Worm (Caenorhabditis elegans): ENCODE results near the gene dach-1.

ce11 chrV:3970410-3970809, 20.6 kb downstream of the dach-1 start, which contains the start of gene cyp-34A9:
- TF ChIP-seq elt-1 (tag; optimal IDR thresholded peaks at IDR 0.05) (no peak), aly-2 (tag; optimal IDR thresholded peaks at IDR 0.05) (no peak), lin-39 (tag; optimal IDR thresholded peaks at IDR 0.05) (no peak)
